Worm (Caenorhabditis elegans) whole organism, mixed stage, embryonic: ENCODE measurements around the gene ftr-1.

Source experiments
- bed-3 ChIP-seq: fragments of 200-800 bp; sonication (Bioruptor generic); optimal IDR thresholded peaks from 3 replicates; lab custom pipeline; 2018; ENCODE audit warnings: mild to moderate bottlenecking, missing genetic modification characterization, moderate library complexity, missing compliant biosample characterization
- lin-32 ChIP-seq: fragments of 200-800 bp; sonication (Bioruptor generic); optimal IDR thresholded peaks from 2 replicates; lab custom pipeline; 2018; ENCODE audit warnings: mild to moderate bottlenecking, missing genetic modification characterization, missing compliant biosample characterization
- mls-2 ChIP-seq: sonication (generic microtip); optimal IDR thresholded peaks from 2 replicates; lab custom pipeline; 2016; ENCODE audit warnings: mild to moderate bottlenecking, missing genetic modification characterization, moderate library complexity, missing compliant biosample characterization
- nhr-12 ChIP-seq: fragments of 150-350 bp; optimal IDR thresholded peaks from 2 replicates; lab custom pipeline; 2014; ENCODE audit warnings: missing biosample characterization, missing genetic modification characterization
- pha-4 ChIP-seq: fragments of 150-350 bp; optimal IDR thresholded peaks from 2 replicates; lab custom pipeline; 2018; ENCODE audit warnings: missing biosample characterization, missing genetic modification reagents, missing genetic modification characterization
- unc-39 ChIP-seq: fragments of 150-350 bp; optimal IDR thresholded peaks from 2 replicates; lab custom pipeline; 2014; ENCODE audit warnings: missing biosample characterization, missing genetic modification characterization
- unc-62 ChIP-seq: fragments of 150-350 bp; optimal IDR thresholded peaks from 2 replicates; lab custom pipeline; 2014; ENCODE audit warnings: missing biosample characterization, missing genetic modification reagents, missing genetic modification characterization

ce11 chrV:20201316-20201715 is 4.5 kb downstream of the ftr-1 start, which contains the start of gene fbxa-114:
- TF ChIP-seq unc-39 (tag; lab: Kevin White, UChicago) (no peak), bed-3 (GFP tag; lab: Kevin White, UChicago) (no peak), lin-32 (GFP tag; lab: Kevin White, UChicago) (no peak), pha-4 (no peak), unc-62 (GFP tag; lab: Kevin White, UChicago) (no peak), mls-2 (tag; lab: Kevin White, UChicago) (no peak), nhr-12 (tag; lab: Kevin White, UChicago) (no peak)
